Fruit fly (Drosophila melanogaster): ENCODE data around the gene CG32284.

Gene CG32284

DNA sequence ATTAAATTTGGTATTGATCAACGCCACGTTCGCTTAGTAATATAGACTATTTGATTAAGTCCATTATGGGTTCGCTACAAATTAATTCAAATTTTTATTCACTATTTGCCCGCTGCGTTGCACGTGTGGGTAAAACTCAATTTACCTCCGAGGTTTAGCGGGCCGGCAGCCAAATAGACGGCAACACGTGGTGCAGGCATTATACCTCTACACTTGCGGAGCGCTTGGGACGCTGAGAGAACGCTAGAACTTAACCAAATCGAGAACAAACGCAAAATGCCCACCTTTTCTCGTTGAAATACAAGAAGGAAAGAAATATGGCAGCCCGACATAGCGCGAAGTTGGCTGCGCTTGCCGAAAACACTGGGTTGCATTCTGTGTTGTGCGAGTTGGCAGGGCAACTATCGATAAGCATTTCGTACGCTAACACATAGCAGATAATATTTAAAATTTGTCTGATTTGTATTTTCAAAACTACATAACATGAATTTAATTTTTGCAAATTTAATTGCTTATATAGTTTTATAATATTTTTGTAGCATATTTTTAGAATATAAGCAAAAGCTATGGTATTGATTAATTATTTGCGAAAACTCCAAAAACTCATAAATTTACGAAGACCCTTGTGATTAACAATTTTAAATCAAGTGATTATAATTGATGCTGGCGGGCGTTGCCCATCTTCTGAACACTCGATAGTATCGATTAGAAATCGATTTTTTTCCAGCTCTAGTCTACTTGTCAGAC, 36.4 kb downstream of the CG32284 start, which contains the start of the genes RpL28 and eIF1 (continued):
- TF ChIP-seq Mrtf (GFP tag; IDR thresholded peaks at IDR 0.05) (peak; percentile 80; the same call in 2 of the 3 replicates), Usf (GFP tag; optimal IDR thresholded peaks at IDR 0.05) (peak; percentile 90), gem (tag; optimal IDR thresholded peaks at IDR 0.05) (no peak), Ptx1 (GFP tag; IDR thresholded peaks at IDR 0.05) (peak; percentile 86), nom (GFP tag; optimal IDR thresholded peaks at IDR 0.05) (peak; percentile 86), CG4707 (GFP tag; optimal IDR thresholded peaks at IDR 0.05) (peak; percentile 90), Nf-YA (GFP tag; IDR thresholded peaks at IDR 0.05) (peak; percentile 74), gsb (GFP tag; IDR thresholded peaks at IDR 0.05) (peak; percentile 56), CG14014 (GFP tag; IDR thresholded peaks at IDR 0.05) (peak; percentile 73), cas (GFP tag; IDR thresholded peaks at IDR 0.05) (peak; percentile 61), CG4360 (GFP tag; IDR thresholded peaks at IDR 0.05) (peak; percentile 59; the same call in 1 of the 2 replicates), inv (GFP tag; IDR thresholded peaks at IDR 0.05; ENCODE audit: partially characterized antibody) (peak; percentile 72), CG7786 (GFP tag; optimal IDR thresholded peaks at IDR 0.05) (peak; percentile 84), PHDP (tag; optimal IDR thresholded peaks at IDR 0.05) (peak; percentile 84), HLH54F (GFP tag; optimal IDR thresholded peaks at IDR 0.05) (peak; percentile 92), maf-S (GFP tag; optimal IDR thresholded peaks at IDR 0.05) (peak; percentile 87), shn (GFP tag; optimal IDR thresholded peaks at IDR 0.05) (peak; percentile 92), CG1529 (GFP tag; optimal IDR thresholded peaks at IDR 0.05) (peak; percentile 89), CG10267 (tag; optimal IDR thresholded peaks at IDR 0.05) (peak; percentile 86), CG6175 (GFP tag; IDR thresholded peaks at IDR 0.05) (peak; percentile 83; the same call in 2 of the 3 replicates), CG6683 (GFP tag; optimal IDR thresholded peaks at IDR 0.05) (peak; percentile 81), kah (GFP tag; optimal IDR thresholded peaks at IDR 0.05) (peak; percentile 88), CG9797 (GFP tag; optimal IDR thresholded peaks at IDR 0.05) (peak; percentile 71), al (GFP tag; IDR thresholded peaks at IDR 0.05) (peak; percentile 67), gcm2 (GFP tag; optimal IDR thresholded peaks at IDR 0.05) (peak; percentile 90), Deaf1 (tag; optimal IDR thresholded peaks at IDR 0.05) (no peak), gcm (GFP tag; optimal IDR thresholded peaks at IDR 0.05) (peak; percentile 75), cad (GFP tag; optimal IDR thresholded peaks at IDR 0.05) (no peak), HHEX (GFP tag; optimal IDR thresholded peaks at IDR 0.05) (peak; percentile 95), CG4617 (GFP tag; optimal IDR thresholded peaks at IDR 0.05; ENCODE audit: borderline replicate concordance) (peak; percentile 88), sisA (GFP tag; IDR thresholded peaks at IDR 0.05) (peak; percentile 73), CG34224 (GFP tag; IDR thresholded peaks at IDR 0.05; ENCODE audit: partially characterized antibody) (peak; percentile 69; the same call in 2 of the 3 replicates), chn (GFP tag; optimal IDR thresholded peaks at IDR 0.05) (peak; percentile 90), crp (GFP tag; optimal IDR thresholded peaks at IDR 0.05) (peak in 1 of 2 experiments; percentile 64), Oaz (GFP tag; IDR thresholded peaks at IDR 0.05) (peak; percentile 80), CG3065 (GFP tag; optimal IDR thresholded peaks at IDR 0.05) (peak; percentile 87), hb (GFP tag; IDR thresholded peaks at IDR 0.05; ENCODE audit: partially characterized antibody) (peak; percentile 74; the same call in 1 of the 3 replicates), Sry-δ (GFP tag; optimal IDR thresholded peaks at IDR 0.05) (peak; percentile 89), Dad (GFP tag; optimal IDR thresholded peaks at IDR 0.05) (peak; percentile 88), Rfx (GFP tag; IDR thresholded peaks at IDR 0.05) (peak; percentile 94), Dll (GFP tag; IDR thresholded peaks at IDR 0.05; ENCODE audit: partially characterized antibody) (peak; percentile 87), Pdp1 (GFP tag; optimal IDR thresholded peaks at IDR 0.05) (peak; percentile 78 to 88), cg (GFP tag; optimal IDR thresholded peaks at IDR 0.05) (no peak), CG6689 (GFP tag; IDR thresholded peaks at IDR 0.05) (peak; percentile 73), ac (GFP tag; optimal IDR thresholded peaks at IDR 0.05) (peak; percentile 88), ase (GFP tag; IDR thresholded peaks at IDR 0.05) (peak; percentile 87), crol (GFP tag; IDR thresholded peaks at IDR 0.05) (peak; percentile 36; the same call in 1 of the 2 replicates), CG9817 (tag; optimal IDR thresholded peaks at IDR 0.05) (peak; percentile 88)

Measured in whole organism, embryonic.